Worm (Caenorhabditis elegans): ENCODE data around the gene D1086.17.

D1086.17 gene

ce11 chrV:14067816-14068296 is at the start of gene D1086.17:
D1086.17 (plus strand) TSS chrV:14067866.
- TF ChIP-seq ttx-3 (tag; optimal IDR thresholded peaks at IDR 0.05) (no peak), K09A11.1 (tag; optimal IDR thresholded peaks at IDR 0.05; ENCODE audit: insufficient read depth) (no peak), ceh-9 (tag; optimal IDR thresholded peaks at IDR 0.05) (no peak), nhr-232 (tag; optimal IDR thresholded peaks at IDR 0.05) (no peak), C38D4.7 (GFP tag; optimal IDR thresholded peaks at IDR 0.05) (no peak), pat-9 (tag; optimal IDR thresholded peaks at IDR 0.05) (no peak)

- TF ChIP-seq fkh-6 (tag; optimal IDR thresholded peaks at IDR 0.05) = no peak
- peak; percentile 49 for TF ChIP-seq elt-2 (tag; optimal IDR thresholded peaks at IDR 0.05)
- no peak for TF ChIP-seq unc-3 (GFP tag; conservative IDR thresholded peaks at IDR 0.05)
- no peak for TF ChIP-seq unc-3 (tag; optimal IDR thresholded peaks at IDR 0.05)
- TF ChIP-seq pha-2 (tag; optimal IDR thresholded peaks at IDR 0.05) = no peak
- no peak for TF ChIP-seq unc-55 (GFP tag; optimal IDR thresholded peaks at IDR 0.05)
- no peak for TF ChIP-seq gmeb-2 (tag; optimal IDR thresholded peaks at IDR 0.05)
- TF ChIP-seq hlh-30 (tag; optimal IDR thresholded peaks at IDR 0.05; ENCODE audit: insufficient read depth) = no peak
- no peak for TF ChIP-seq K02D7.2 (tag; optimal IDR thresholded peaks at IDR 0.05)
- no peak for TF ChIP-seq pqm-1 (tag; optimal IDR thresholded peaks at IDR 0.05)
These were observed 49.0 kb upstream of the D1086.17 start, which contains the start of the genes mtl-2 and T08G5.1 for ce11 chrV:14018640-14019039. mtl-2 (minus strand) TSS chrV:14018673. T08G5.1 (plus strand) TSS chrV:14018766.

DNA sequence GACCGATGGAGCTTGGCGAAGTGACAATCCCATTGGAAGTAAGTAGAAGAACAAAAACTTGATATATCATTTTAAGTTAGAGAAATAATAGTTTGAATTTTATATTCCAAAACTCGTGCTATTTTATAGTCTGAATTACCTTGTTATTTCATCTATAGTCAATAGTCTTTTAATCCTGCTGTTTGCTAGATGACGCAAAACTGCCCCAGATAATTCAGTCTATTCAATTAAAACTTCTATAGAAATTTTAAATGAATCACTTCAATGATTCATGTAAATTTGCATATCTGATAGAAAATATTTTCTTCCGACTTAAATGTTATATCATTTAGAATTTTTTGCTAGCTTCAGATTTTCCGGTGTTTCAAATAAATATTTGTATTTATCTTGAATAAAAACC is 44.6 kb upstream of the D1086.17 start, which contains the start of gene T08G5.15:
Gene T08G5.15 (minus strand): TSS at position 101 of the 400 bp plus-strand sequence.
- TF ChIP-seq unc-3 (GFP tag; conservative IDR thresholded peaks at IDR 0.05) = no peak
- no peak for TF ChIP-seq unc-3 (tag; optimal IDR thresholded peaks at IDR 0.05)
- no peak for TF ChIP-seq ceh-2 (tag; optimal IDR thresholded peaks at IDR 0.05)
- TF ChIP-seq ceh-24 (tag; optimal IDR thresholded peaks at IDR 0.05) = no peak
- TF ChIP-seq ceh-22 (tag; optimal IDR thresholded peaks at IDR 0.05) = no peak
- no peak for TF ChIP-seq npax-4 (tag; optimal IDR thresholded peaks at IDR 0.05)
- no peak for TF ChIP-seq mec-3 (tag; optimal IDR thresholded peaks at IDR 0.05; ENCODE audit: borderline replicate concordance)
- no peak for TF ChIP-seq ceh-6 (GFP tag; optimal IDR thresholded peaks at IDR 0.05)
- no peak for TF ChIP-seq ceh-18 (tag; optimal IDR thresholded peaks at IDR 0.05)
- no peak for TF ChIP-seq ceh-31 (tag; optimal IDR thresholded peaks at IDR 0.05)
- no peak for TF ChIP-seq dmd-4 (tag; optimal IDR thresholded peaks at IDR 0.05; ENCODE audit: borderline replicate concordance)
- no peak for TF ChIP-seq elt-4 (tag; optimal IDR thresholded peaks at IDR 0.05)
- TF ChIP-seq hlh-15 (tag; optimal IDR thresholded peaks at IDR 0.05) = no peak
- no peak for TF ChIP-seq sox-2 (GFP tag; IDR thresholded peaks at IDR 0.05)
- no peak for TF ChIP-seq sdc-2 (tag; optimal IDR thresholded peaks at IDR 0.05)
- TF ChIP-seq tbx-7 (tag; optimal IDR thresholded peaks at IDR 0.05) = no peak
- TF ChIP-seq pag-3 (tag; optimal IDR thresholded peaks at IDR 0.05; ENCODE audit: borderline replicate concordance) = no peak
- TF ChIP-seq K09A11.1 (tag; optimal IDR thresholded peaks at IDR 0.05; ENCODE audit: insufficient read depth) = no peak
- no peak for TF ChIP-seq ceh-19 (GFP tag; optimal IDR thresholded peaks at IDR 0.05)

DNA sequence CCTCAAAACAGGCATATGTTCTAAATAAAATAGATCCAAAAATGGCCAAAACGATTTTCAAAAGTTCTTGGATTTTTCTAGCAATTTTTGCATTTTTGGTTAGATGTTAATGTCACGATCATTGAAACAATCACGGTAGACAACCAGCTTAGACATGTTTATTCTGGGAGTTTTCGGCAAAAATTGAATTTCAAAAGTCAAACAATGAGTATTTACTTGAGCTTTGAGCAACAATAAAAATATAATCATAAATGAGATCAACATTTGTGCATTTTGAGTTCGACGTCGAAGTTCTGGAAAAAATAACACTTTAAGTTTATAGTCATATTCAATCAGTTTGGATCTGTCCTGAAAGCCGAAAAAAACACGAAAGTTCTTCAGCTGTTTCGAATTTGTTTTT is 41.5 kb upstream of the D1086.17 start, which contains the start of gene T08G5.2:
Gene T08G5.2 (minus strand): TSS at position 101 of the 400 bp plus-strand sequence.
- TF ChIP-seq F13H6.1 (tag; optimal IDR thresholded peaks at IDR 0.05) = no peak
- TF ChIP-seq che-1 (tag; optimal IDR thresholded peaks at IDR 0.05) = no peak
- no peak for TF ChIP-seq unc-42 (tag; optimal IDR thresholded peaks at IDR 0.05)
- TF ChIP-seq ceh-31 (tag; optimal IDR thresholded peaks at IDR 0.05) = no peak
- TF ChIP-seq unc-86 (tag; optimal IDR thresholded peaks at IDR 0.05) = no peak
- TF ChIP-seq ahr-1 (tag; optimal IDR thresholded peaks at IDR 0.05) = no peak
